Fruit fly (Drosophila melanogaster) Kc167 (cell line): ENCODE data around the gene CG9154.

Experiments
- Myc ChIP-seq: fragments of >200 bp; optimal IDR thresholded peaks from 2 replicates; lab custom pipeline; 2017; ENCODE audit warnings: missing external identifiers
- Sin3A ChIP-seq: fragments of >200 bp; optimal IDR thresholded peaks from 2 replicates; lab custom pipeline; 2018; ENCODE audit warnings: missing external identifiers
- h ChIP-seq: fragments of >200 bp; optimal IDR thresholded peaks from 3 replicates; lab custom pipeline; 2018; ENCODE audit warnings: missing external identifiers
- insv ChIP-seq: fragments of >200 bp; optimal IDR thresholded peaks from 3 replicates; lab custom pipeline; 2018; ENCODE audit warnings: missing external identifiers
- psq ChIP-seq: fragments of >200 bp; optimal IDR thresholded peaks from 2 replicates; lab custom pipeline; 2017; ENCODE audit warnings: missing external identifiers
- ttk ChIP-seq: sonication (Bioruptor generic); optimal IDR thresholded peaks from 2 replicates; lab custom pipeline; 2017; ENCODE audit warnings: missing external identifiers

Gene CG9154

dm6 chr2L:6051212-6051621, 19.3 kb downstream of the CG9154 start:
- no peak for TF ChIP-seq ttk (lab: Kevin White, UChicago)
- TF ChIP-seq Myc (lab: Kevin White, UChicago) = no peak
- TF ChIP-seq h (lab: Kevin White, UChicago) = no peak
- TF ChIP-seq Sin3A = no peak
- no peak for TF ChIP-seq insv (lab: Kevin White, UChicago)
- no peak for TF ChIP-seq psq

- no peak for TF ChIP-seq psq
- no peak for TF ChIP-seq Myc (lab: Kevin White, UChicago)
- TF ChIP-seq Sin3A = no peak
- TF ChIP-seq ttk (lab: Kevin White, UChicago) = no peak
- no peak for TF ChIP-seq insv (lab: Kevin White, UChicago)
- no peak for TF ChIP-seq h (lab: Kevin White, UChicago)
Observed at dm6 chr2L:6050575-6050974, 19.9 kb downstream of the CG9154 start, which contains the start of gene CG9135. TSS of gene CG9135 (plus strand) at chr2L:6050800.

- TF ChIP-seq h (lab: Kevin White, UChicago) = no peak
- no peak for TF ChIP-seq Myc (lab: Kevin White, UChicago)
- TF ChIP-seq insv (lab: Kevin White, UChicago) = no peak
- TF ChIP-seq psq = no peak
- no peak for TF ChIP-seq Sin3A
- no peak for TF ChIP-seq ttk (lab: Kevin White, UChicago)
Observed at dm6 chr2L:6048542-6048941, 21.9 kb downstream of the CG9154 start, which contains the start of the genes CG34179 and slmo. TSS of gene CG34179 (minus strand) at chr2L:6048706. TSS of gene slmo (minus strand) at chr2L:6048706.

- TF ChIP-seq Myc (lab: Kevin White, UChicago) (no peak), psq (no peak), insv (lab: Kevin White, UChicago) (no peak), ttk (lab: Kevin White, UChicago) (no peak), h (lab: Kevin White, UChicago) (no peak), Sin3A (no peak)
Observed at dm6 chr2L:6047528-6048160, 22.8 kb downstream of the CG9154 start, which contains the start of gene IPIP. TSS of gene IPIP (plus strand) at chr2L:6048002.

dm6 chr2L:6046865-6047264, 23.6 kb downstream of the CG9154 start:
- TF ChIP-seq ttk (lab: Kevin White, UChicago) = no peak
- TF ChIP-seq Sin3A = no peak
- no peak for TF ChIP-seq psq
- no peak for TF ChIP-seq insv (lab: Kevin White, UChicago)
- no peak for TF ChIP-seq h (lab: Kevin White, UChicago)
- no peak for TF ChIP-seq Myc (lab: Kevin White, UChicago)

- TF ChIP-seq psq (no peak), Sin3A (no peak), h (lab: Kevin White, UChicago) (no peak), ttk (lab: Kevin White, UChicago) (no peak), insv (lab: Kevin White, UChicago) (no peak), Myc (lab: Kevin White, UChicago) (no peak)
Observed at dm6 chr2L:6045972-6046718, 24.3 kb downstream of the CG9154 start, which contains the start of gene Pfas. TSS of gene Pfas (minus strand) at chr2L:6046050.

dm6 chr2L:6045484-6045883, 25.0 kb downstream of the CG9154 start:
- TF ChIP-seq ttk (lab: Kevin White, UChicago) (no peak), Myc (lab: Kevin White, UChicago) (no peak), h (lab: Kevin White, UChicago) (no peak), insv (lab: Kevin White, UChicago) (no peak), psq (no peak), Sin3A (no peak)

dm6 chr2L:6037830-6038229, 32.7 kb downstream of the CG9154 start, which contains the start of the genes CG9117 and CG31643:
TSS of gene CG9117 (minus strand) at chr2L:6037902.
TSS of gene CG31643 (plus strand) at chr2L:6038117.
- TF ChIP-seq psq (no peak), ttk (lab: Kevin White, UChicago) (no peak), Sin3A (no peak)

- TF ChIP-seq ttk (lab: Kevin White, UChicago) (no peak), h (lab: Kevin White, UChicago) (no peak), Sin3A (no peak), psq (no peak), Myc (lab: Kevin White, UChicago) (no peak), insv (lab: Kevin White, UChicago) (no peak)
Observed at dm6 chr2L:6036710-6037109, 33.8 kb downstream of the CG9154 start, which contains the start of gene mtm. TSS of gene mtm (minus strand) at chr2L:6037015.

dm6 chr2L:6035155-6035554, 35.3 kb downstream of the CG9154 start:
- TF ChIP-seq ttk (lab: Kevin White, UChicago) (no peak), Sin3A (no peak), psq (no peak), insv (lab: Kevin White, UChicago) (no peak), h (lab: Kevin White, UChicago) (no peak), Myc (lab: Kevin White, UChicago) (no peak)

dm6 chr2L:6034344-6034743, 36.1 kb downstream of the CG9154 start, which contains the start of gene CG9109:
TSS of gene CG9109 (minus strand) at chr2L:6034423.
- no peak for TF ChIP-seq h (lab: Kevin White, UChicago)

dm6 chr2L:6031838-6032237, 38.6 kb downstream of the CG9154 start:
- TF ChIP-seq psq (no peak), insv (lab: Kevin White, UChicago) (no peak), ttk (lab: Kevin White, UChicago) (no peak), Sin3A (no peak), h (lab: Kevin White, UChicago) (no peak), Myc (lab: Kevin White, UChicago) (no peak)
